Worm (Caenorhabditis elegans) whole organism, mixed stage, embryonic: ENCODE results near the gene arc-1.

ENCODE experiments used
- ceh-39 ChIP-seq: fragments of 150-350 bp; optimal IDR thresholded peaks from 2 replicates; lab custom pipeline; 2014; ENCODE audit warnings: missing biosample characterization, missing genetic modification characterization
- ceh-83 ChIP-seq: fragments of 200-800 bp; sonication (Bioruptor generic); optimal IDR thresholded peaks from 2 replicates; lab custom pipeline; 2018; ENCODE audit warnings: mild to moderate bottlenecking, missing genetic modification characterization, missing compliant biosample characterization
- ces-1 ChIP-seq: fragments of 150-350 bp; optimal IDR thresholded peaks from 2 replicates; lab custom pipeline; 2014; ENCODE audit warnings: missing biosample characterization, missing genetic modification reagents, missing genetic modification characterization
- drap-1 ChIP-seq: fragments of 200-800 bp; sonication (Bioruptor generic); optimal IDR thresholded peaks from 3 replicates; lab custom pipeline; 2018; ENCODE audit warnings: mild to moderate bottlenecking, missing genetic modification characterization, missing compliant biosample characterization
- elt-3 ChIP-seq: fragments of 150-350 bp; optimal IDR thresholded peaks from 2 replicates; lab custom pipeline; 2014; ENCODE audit warnings: missing biosample characterization, missing genetic modification characterization
- mab-5 ChIP-seq: fragments of 150-350 bp; optimal IDR thresholded peaks from 2 replicates; lab custom pipeline; 2014; ENCODE audit warnings: missing biosample characterization, missing genetic modification characterization
- nhr-2 ChIP-seq: fragments of 150-350 bp; optimal IDR thresholded peaks from 2 replicates; lab custom pipeline; 2014; ENCODE audit warnings: missing biosample characterization, missing genetic modification characterization
- nhr-237 ChIP-seq: fragments of 150-350 bp; optimal IDR thresholded peaks from 2 replicates; lab custom pipeline; 2014; ENCODE audit warnings: missing biosample characterization, missing genetic modification characterization
- nhr-28 ChIP-seq: fragments of 150-350 bp; optimal IDR thresholded peaks from 2 replicates; lab custom pipeline; 2014; ENCODE audit warnings: missing biosample characterization, missing genetic modification characterization
- pha-4 ChIP-seq: fragments of 150-350 bp; optimal IDR thresholded peaks from 2 replicates; lab custom pipeline; 2018; ENCODE audit warnings: missing biosample characterization, missing genetic modification reagents, missing genetic modification characterization
- snpc-4 ChIP-seq: fragments of 150-350 bp; optimal IDR thresholded peaks from 2 replicates; lab custom pipeline; 2014; ENCODE audit warnings: missing biosample characterization, missing genetic modification characterization
- tbx-8 ChIP-seq: fragments of 200-800 bp; sonication (Bioruptor generic); optimal IDR thresholded peaks from 2 replicates; lab custom pipeline; 2018; ENCODE audit warnings: mild to moderate bottlenecking, missing genetic modification characterization, moderate library complexity, missing compliant biosample characterization
- unc-39 ChIP-seq: fragments of 150-350 bp; optimal IDR thresholded peaks from 2 replicates; lab custom pipeline; 2014; ENCODE audit warnings: missing biosample characterization, missing genetic modification characterization
- unc-62 ChIP-seq: fragments of 150-350 bp; optimal IDR thresholded peaks from 2 replicates; lab custom pipeline; 2014; ENCODE audit warnings: missing biosample characterization, missing genetic modification reagents, missing genetic modification characterization

- TF ChIP-seq snpc-4 (no peak), unc-62 (GFP tag; lab: Kevin White, UChicago) (no peak), drap-1 (GFP tag; lab: Kevin White, UChicago) (no peak), unc-39 (tag; lab: Kevin White, UChicago) (no peak), mab-5 (tag; lab: Kevin White, UChicago) (no peak), nhr-237 (tag; lab: Kevin White, UChicago) (no peak), nhr-28 (tag; lab: Kevin White, UChicago) (no peak), ceh-83 (no peak), pha-4 (no peak), elt-3 (tag; lab: Kevin White, UChicago) (no peak), ces-1 (GFP tag; lab: Kevin White, UChicago) (no peak), ceh-39 (tag; lab: Kevin White, UChicago) (no peak), nhr-2 (no peak), tbx-8 (GFP tag; lab: Kevin White, UChicago) (no peak)
These were observed 18.5 kb upstream of the arc-1 start, which contains the start of gene gstk-1 for ce11 chrII:9656210-9656755.
